Worm (Caenorhabditis elegans) whole organism, L1 larva: ENCODE results near the gene F31E3.6.

ENCODE experiments used
- C16A3.4 ChIP-seq: fragments of 150-350 bp; optimal IDR thresholded peaks from 2 replicates; lab custom pipeline; 2014; ENCODE audit warnings: missing biosample characterization, missing genetic modification characterization
- C34B4.2 ChIP-seq: sonication (generic microtip); optimal IDR thresholded peaks from 2 replicates; lab custom pipeline; 2017; ENCODE audit warnings: mild to moderate bottlenecking, missing genetic modification characterization, missing compliant biosample characterization
- F16B12.6 ChIP-seq: fragments of 150-350 bp; optimal IDR thresholded peaks from 2 replicates; lab custom pipeline; 2014; ENCODE audit warnings: missing biosample characterization, missing genetic modification characterization
- Y116A8C.19 ChIP-seq: sonication (generic microtip); optimal IDR thresholded peaks from 2 replicates; lab custom pipeline; 2016; ENCODE audit warnings: missing compliant biosample characterization, missing genetic modification characterization, borderline replicate concordance
- aha-1 ChIP-seq: fragments of 150-350 bp; optimal IDR thresholded peaks from 2 replicates; lab custom pipeline; 2014; ENCODE audit warnings: missing biosample characterization, missing genetic modification characterization
- aly-2 ChIP-seq: fragments of 150-350 bp; optimal IDR thresholded peaks from 2 replicates; lab custom pipeline; 2014; ENCODE audit warnings: missing biosample characterization, missing genetic modification characterization
- blmp-1 ChIP-seq: fragments of 150-350 bp; optimal IDR thresholded peaks from 2 replicates; lab custom pipeline; 2014; ENCODE audit warnings: missing biosample characterization, missing genetic modification characterization
- ceh-63 ChIP-seq: fragments of 200-800 bp; sonication (Bioruptor generic); optimal IDR thresholded peaks from 2 replicates; lab custom pipeline; 2018; ENCODE audit warnings: mild to moderate bottlenecking, missing genetic modification characterization, missing compliant biosample characterization
- ceh-8 ChIP-seq: fragments of 200-800 bp; sonication (Bioruptor generic); optimal IDR thresholded peaks from 2 replicates; lab custom pipeline; 2018; ENCODE audit warnings: mild to moderate bottlenecking, missing genetic modification characterization, moderate library complexity, missing compliant biosample characterization
- ceh-82 ChIP-seq, 3 experiments: fragments of 150-350 bp in 1 of 3; sonication (generic microtip) in 2 of 3; optimal IDR thresholded peaks; 2 replicates each; lab custom pipeline; 2014 to 2017; ENCODE audit warnings: missing biosample characterization in 3 of 3, missing genetic modification characterization in 3 of 3
- ceh-88 ChIP-seq: fragments of 200-800 bp; sonication (Bioruptor generic); IDR thresholded peaks from 2 replicates; pipeline ENCODE4 v1.3.6; 2022; ENCODE audit warnings: missing genetic modification characterization, missing compliant biosample characterization
- ceh-90 ChIP-seq: sonication (generic microtip); optimal IDR thresholded peaks from 2 replicates; lab custom pipeline; 2016; ENCODE audit warnings: missing genetic modification characterization, missing compliant biosample characterization
- dpl-1 ChIP-seq, 3 experiments: fragments of 150-350 bp in 2 of 3; sonication (generic microtip) in 1 of 3; optimal IDR thresholded peaks; 2 replicates each; lab custom pipeline; 2014 to 2017; ENCODE audit warnings: missing biosample characterization in 3 of 3, missing genetic modification characterization in 3 of 3, missing genetic modification reagents in 3 of 3
- dsc-1 ChIP-seq: sonication (generic microtip); optimal IDR thresholded peaks from 2 replicates; lab custom pipeline; 2016; ENCODE audit warnings: mild to moderate bottlenecking, missing genetic modification characterization, missing compliant biosample characterization
- efl-1 ChIP-seq, 4 experiments: fragments of 150-350 bp; optimal IDR thresholded peaks in 3 of 4; peaks in 1 of 4; 1 replicate in 1 of 4; 2 replicates in 3 of 4; lab custom pipeline; 2014; ENCODE audit warnings: missing biosample characterization in 2 of 4, missing genetic modification characterization in 2 of 4, missing genetic modification reagents in 2 of 4
- efl-3 ChIP-seq: fragments of 200-800 bp; sonication (Bioruptor generic); optimal IDR thresholded peaks from 2 replicates; lab custom pipeline; 2018; ENCODE audit warnings: mild to moderate bottlenecking, missing genetic modification characterization, missing compliant biosample characterization
- elt-3 ChIP-seq, 6 experiments: fragments of 150-350 bp in 1 of 6; sonication (generic microtip); optimal IDR thresholded peaks; 2 replicates each; lab custom pipeline; 2017 to 2018; ENCODE audit warnings: missing biosample characterization in 6 of 6, missing genetic modification characterization in 6 of 6, inconsistent platforms in 1 of 6
- ets-5 ChIP-seq: fragments of 200-800 bp; sonication (Bioruptor generic); IDR thresholded peaks from 2 replicates; pipeline ENCODE4 v1.3.6; 2022; ENCODE audit warnings: missing genetic modification characterization, missing compliant biosample characterization
- fos-1 ChIP-seq: fragments of 150-350 bp; optimal IDR thresholded peaks from 2 replicates; lab custom pipeline; 2014; ENCODE audit warnings: missing biosample characterization, missing genetic modification characterization
- hlh-17 ChIP-seq: fragments of 200-800 bp; sonication (Bioruptor generic); optimal IDR thresholded peaks from 2 replicates; lab custom pipeline; 2018; ENCODE audit warnings: missing genetic modification characterization, mild to moderate bottlenecking, missing compliant biosample characterization, moderate library complexity, borderline replicate concordance
- hpl-2 ChIP-seq: fragments of 150-350 bp; optimal IDR thresholded peaks from 2 replicates; lab custom pipeline; 2014; ENCODE audit warnings: missing biosample characterization, missing genetic modification reagents, missing genetic modification characterization
- jun-1 ChIP-seq: fragments of 150-350 bp; optimal IDR thresholded peaks from 2 replicates; lab custom pipeline; 2014; ENCODE audit warnings: missing biosample characterization, missing genetic modification reagents, missing genetic modification characterization
- lin-14 ChIP-seq: fragments of 200-800 bp; sonication (Bioruptor generic); optimal IDR thresholded peaks from 2 replicates; lab custom pipeline; 2018; ENCODE audit warnings: mild to moderate bottlenecking, missing genetic modification characterization, moderate library complexity, missing compliant biosample characterization
- lin-15B ChIP-seq: fragments of 150-350 bp; sonication (generic microtip); optimal IDR thresholded peaks from 3 replicates; lab custom pipeline; 2014; ENCODE audit warnings: missing biosample characterization, missing genetic modification characterization
- lin-35 ChIP-seq, 2 experiments: fragments of 150-350 bp; optimal IDR thresholded peaks; 2 replicates each; lab custom pipeline; 2014; ENCODE audit warnings: missing biosample characterization in 2 of 2, missing genetic modification characterization in 2 of 2, missing genetic modification reagents in 2 of 2
- lsy-2 ChIP-seq, 2 experiments: fragments of 150-350 bp; optimal IDR thresholded peaks; 2 replicates each; lab custom pipeline; 2014; ENCODE audit warnings: missing biosample characterization in 2 of 2, missing genetic modification characterization in 2 of 2
- mab-9 ChIP-seq: fragments of 200-800 bp; sonication (Bioruptor generic); IDR thresholded peaks from 2 replicates; pipeline ENCODE4 v1.3.6; 2022; ENCODE audit warnings: missing genetic modification reagents, missing genetic modification characterization, missing compliant biosample characterization
- mef-2 ChIP-seq: fragments of 150-350 bp; optimal IDR thresholded peaks from 2 replicates; lab custom pipeline; 2014; ENCODE audit warnings: missing biosample characterization, missing genetic modification characterization
- mep-1 ChIP-seq: fragments of 150-350 bp; optimal IDR thresholded peaks from 2 replicates; lab custom pipeline; 2014; ENCODE audit warnings: missing biosample characterization, missing genetic modification characterization
- nhr-19 ChIP-seq: fragments of 200-800 bp; sonication (Bioruptor generic); conservative IDR thresholded peaks from 2 replicates; pipeline ENCODE4 v1.3.6; 2022; ENCODE audit warnings: missing genetic modification characterization, missing compliant biosample characterization
- nhr-20 ChIP-seq: sonication (generic microtip); optimal IDR thresholded peaks from 2 replicates; lab custom pipeline; 2016; ENCODE audit warnings: mild to moderate bottlenecking, missing genetic modification characterization, missing compliant biosample characterization
- nhr-47 ChIP-seq: sonication (generic microtip); optimal IDR thresholded peaks from 2 replicates; lab custom pipeline; 2016; ENCODE audit warnings: mild to moderate bottlenecking, missing genetic modification characterization, moderate library complexity, missing compliant biosample characterization
- nhr-71 ChIP-seq: sonication (generic microtip); optimal IDR thresholded peaks from 2 replicates; lab custom pipeline; 2016; ENCODE audit warnings: mild to moderate bottlenecking, missing genetic modification characterization, moderate library complexity, missing compliant biosample characterization
- nhr-77 ChIP-seq: fragments of 150-350 bp; optimal IDR thresholded peaks from 2 replicates; lab custom pipeline; 2014; ENCODE audit warnings: missing biosample characterization, missing genetic modification characterization
- nhr-84 ChIP-seq: sonication (generic microtip); optimal IDR thresholded peaks from 2 replicates; lab custom pipeline; 2017; ENCODE audit warnings: missing biosample characterization, missing genetic modification characterization
- nhr-85 ChIP-seq: sonication (generic microtip); peaks from one replicate; lab custom pipeline; 2016; ENCODE audit warnings: missing genetic modification characterization, inconsistent platforms, missing compliant biosample characterization
- nhr-90 ChIP-seq: sonication (generic microtip); optimal IDR thresholded peaks from 2 replicates; lab custom pipeline; 2016; ENCODE audit warnings: mild to moderate bottlenecking, missing genetic modification characterization, missing compliant biosample characterization; ENCODE audit not compliant: poor library complexity
- pag-3 ChIP-seq: sonication (generic microtip); optimal IDR thresholded peaks from 2 replicates; lab custom pipeline; 2017; ENCODE audit warnings: missing genetic modification characterization, mild to moderate bottlenecking, missing compliant biosample characterization, antibody characterized with exemption, borderline replicate concordance; ENCODE audit not compliant: insufficient read depth
- rnt-1 ChIP-seq: sonication (generic microtip); optimal IDR thresholded peaks from 2 replicates; lab custom pipeline; 2016; ENCODE audit warnings: mild to moderate bottlenecking, missing genetic modification characterization, moderate library complexity, missing compliant biosample characterization
- snpc-4 ChIP-seq: fragments of 150-350 bp; optimal IDR thresholded peaks from 2 replicates; lab custom pipeline; 2014; ENCODE audit warnings: missing biosample characterization, missing genetic modification characterization
- snu-23 ChIP-seq: sonication (generic microtip); optimal IDR thresholded peaks from 2 replicates; lab custom pipeline; 2016; ENCODE audit warnings: missing genetic modification characterization, missing compliant biosample characterization
- swsn-7 ChIP-seq: sonication (generic microtip); optimal IDR thresholded peaks from 2 replicates; lab custom pipeline; 2016; ENCODE audit warnings: missing genetic modification characterization, missing compliant biosample characterization
- tbx-2 ChIP-seq: sonication (generic microtip); optimal IDR thresholded peaks from 2 replicates; lab custom pipeline; 2016; ENCODE audit warnings: missing genetic modification characterization, missing compliant biosample characterization
- unc-86 ChIP-seq: sonication (generic microtip); optimal IDR thresholded peaks from 2 replicates; lab custom pipeline; 2016; ENCODE audit warnings: missing genetic modification characterization, missing compliant biosample characterization
- vab-15 ChIP-seq: sonication (generic microtip); optimal IDR thresholded peaks from 2 replicates; lab custom pipeline; 2017; ENCODE audit warnings: missing genotype, mild to moderate bottlenecking, missing genetic modification characterization, missing compliant biosample characterization
- xbp-1 ChIP-seq: sonication (generic microtip); optimal IDR thresholded peaks from 2 replicates; lab custom pipeline; 2016; ENCODE audit warnings: missing genetic modification characterization, missing compliant biosample characterization
- ztf-11 ChIP-seq, 2 experiments: sonication (generic microtip); optimal IDR thresholded peaks; 2 replicates each; lab custom pipeline; 2016 to 2017; ENCODE audit warnings: missing genetic modification characterization in 2 of 2, missing biosample characterization in 1 of 2, missing compliant biosample characterization in 1 of 2

The F31E3.6 gene

DNA sequence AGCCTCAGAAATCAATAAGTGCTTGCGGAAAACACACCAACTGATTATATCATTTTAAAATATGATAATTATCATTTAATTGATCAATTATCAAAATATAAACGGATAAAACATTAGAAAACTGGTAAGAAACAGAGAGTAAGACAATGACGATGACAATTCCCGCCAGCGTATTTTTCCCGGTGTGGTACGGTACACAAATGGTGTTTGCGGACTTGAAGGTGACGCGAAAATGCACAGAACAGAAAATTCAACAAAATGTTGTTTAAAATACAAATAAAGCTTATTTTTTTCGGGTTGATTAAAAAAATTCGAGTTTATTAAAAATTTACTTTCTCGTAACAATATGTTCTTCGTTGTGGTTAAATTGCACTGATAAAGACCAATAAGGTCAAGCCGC lies 20.7 kb upstream of the F31E3.6 start (continued):
- no peak for TF ChIP-seq vab-15 (tag; lab: Kevin White, UChicago)
- no peak for TF ChIP-seq efl-3 (GFP tag; lab: Kevin White, UChicago)
- no peak for TF ChIP-seq jun-1
- peak; percentile 57 for TF ChIP-seq blmp-1 (tag; lab: Kevin White, UChicago)
- peak; percentile 75 for TF ChIP-seq mep-1
- TF ChIP-seq C16A3.4 (tag; lab: Kevin White, UChicago): peak; percentile 67
- peak in 1 of 3 experiments; percentile 36 for TF ChIP-seq ceh-82 (tag; optimal IDR thresholded peaks at IDR 0.05; lab: Kevin White, UChicago)
- TF ChIP-seq swsn-7 (tag; lab: Kevin White, UChicago): peak; percentile 9
- peak; percentile 68 to 70 for TF ChIP-seq efl-1 (optimal IDR thresholded peaks at IDR 0.05; lab: Kevin White, UChicago)
- peak; percentile 71 to 95 for TF ChIP-seq efl-1 (GFP tag; optimal IDR thresholded peaks at IDR 0.05 in 1 of 2; lab: Kevin White, UChicago)
- peak; percentile 67 to 80 for TF ChIP-seq lin-35 (GFP tag; optimal IDR thresholded peaks at IDR 0.05; lab: Kevin White, UChicago)
- TF ChIP-seq ceh-63 (GFP tag; lab: Kevin White, UChicago): no peak
- peak; percentile 90 for TF ChIP-seq F16B12.6
- TF ChIP-seq nhr-47 (tag; lab: Kevin White, UChicago): peak; percentile 4
- peak; percentile 94 to 98 for TF ChIP-seq lsy-2 (tag; optimal IDR thresholded peaks at IDR 0.05; lab: Kevin White, UChicago)
- TF ChIP-seq ceh-90: no peak
- TF ChIP-seq xbp-1 (tag; lab: Kevin White, UChicago): peak; percentile 7
- no peak for TF ChIP-seq lin-15B (tag; lab: Kevin White, UChicago)
- no peak for TF ChIP-seq ceh-8 (GFP tag; lab: Kevin White, UChicago)
- TF ChIP-seq rnt-1: peak; percentile 25

DNA sequence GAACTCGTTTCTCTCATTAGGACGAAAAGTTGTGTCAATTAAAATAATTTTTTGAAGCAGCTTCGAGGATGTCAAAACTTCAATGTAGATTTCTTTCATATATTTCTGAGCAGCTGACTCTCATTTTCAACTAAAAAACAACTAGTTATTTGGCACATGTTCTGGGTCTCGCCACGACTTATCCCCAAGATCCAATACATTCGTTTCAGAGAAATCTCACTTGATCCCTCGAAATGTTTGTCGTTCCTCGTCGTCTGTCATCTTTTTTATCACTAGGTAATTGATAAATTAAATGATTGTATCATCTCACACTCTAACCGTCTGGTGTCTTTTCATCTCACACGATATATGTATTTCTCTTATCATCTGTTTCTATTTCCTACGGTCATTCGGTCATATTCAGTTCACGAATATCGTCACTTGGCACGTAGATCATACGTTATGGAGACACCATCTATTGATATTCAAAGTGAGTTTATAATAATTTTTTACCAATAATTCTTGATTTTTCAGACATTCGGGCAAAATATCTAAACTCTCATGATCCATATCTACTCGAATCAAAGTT lies 19.9 kb upstream of the F31E3.6 start, which contains the start of the genes rpn-6.1 and F57B9.1:
Gene rpn-6.1 (minus strand): TSS at position 65 of the 568 bp plus-strand sequence.
Gene F57B9.1 (plus strand): TSS at position 154 of the 568 bp plus-strand sequence.
- TF ChIP-seq hpl-2 (GFP tag; lab: Kevin White, UChicago) (no peak), ceh-8 (GFP tag; lab: Kevin White, UChicago) (no peak), nhr-84 (tag; lab: Kevin White, UChicago) (no peak), lsy-2 (tag; optimal IDR thresholded peaks at IDR 0.05; lab: Kevin White, UChicago) (peak in 1 of 2 experiments; percentile 64), mab-9 (GFP tag; lab: Robert Waterston, UW) (no peak), jun-1 (no peak), elt-3 (tag; optimal IDR thresholded peaks at IDR 0.05; lab: Kevin White, UChicago) (peak in 2 of 6 experiments; percentile 66 to 73), dsc-1 (tag; lab: Kevin White, UChicago) (no peak), blmp-1 (tag; lab: Kevin White, UChicago) (peak; percentile 38), unc-86 (tag; lab: Kevin White, UChicago) (no peak), ceh-88 (GFP tag; lab: Robert Waterston, UW) (no peak), mep-1 (peak; percentile 15), nhr-85 (tag; lab: Kevin White, UChicago) (peak; percentile 49), nhr-47 (tag; lab: Kevin White, UChicago) (no peak), nhr-20 (tag; lab: Kevin White, UChicago) (peak; percentile 29), ztf-11 (tag; optimal IDR thresholded peaks at IDR 0.05; lab: Kevin White, UChicago) (no peak), dpl-1 (GFP tag; optimal IDR thresholded peaks at IDR 0.05; lab: Kevin White, UChicago) (peak in 1 of 3 experiments; percentile 11), aly-2 (no peak), snpc-4 (tag; lab: Kevin White, UChicago) (no peak), nhr-19 (no peak), F16B12.6 (no peak), ets-5 (no peak), nhr-90 (peak; percentile 6), efl-1 (optimal IDR thresholded peaks at IDR 0.05; lab: Kevin White, UChicago) (peak in 1 of 2 experiments; percentile 4), efl-1 (GFP tag; optimal IDR thresholded peaks at IDR 0.05 in 1 of 2; lab: Kevin White, UChicago) (peak in 1 of 2 experiments; percentile 68), fos-1 (tag; lab: Kevin White, UChicago) (no peak), snu-23 (GFP tag; lab: Kevin White, UChicago) (peak; percentile 36), C16A3.4 (tag; lab: Kevin White, UChicago) (no peak), aha-1 (tag; lab: Kevin White, UChicago) (no peak), mef-2 (tag; lab: Kevin White, UChicago) (no peak), tbx-2 (tag; lab: Kevin White, UChicago) (no peak), C34B4.2 (no peak), pag-3 (tag; lab: Kevin White, UChicago) (peak; percentile 63), nhr-77 (no peak), hlh-17 (GFP tag; lab: Kevin White, UChicago) (no peak), lin-35 (GFP tag; optimal IDR thresholded peaks at IDR 0.05; lab: Kevin White, UChicago) (peak in 1 of 2 experiments; percentile 53), lin-14 (peak; percentile 40), nhr-71 (tag; lab: Kevin White, UChicago) (peak; percentile 12), Y116A8C.19 (tag; lab: Kevin White, UChicago) (no peak)
